Fruit fly (Drosophila melanogaster): ENCODE data around the gene Hez.

Hez gene

dm6 chr3L:9846577-9847342 is 47.8 kb downstream of the Hez start (continued):
- TF ChIP-seq Sox15 (GFP tag; optimal IDR thresholded peaks at IDR 0.05) (no peak), Gug (GFP tag; IDR thresholded peaks at IDR 0.05) (no peak), Sox102F (GFP tag; optimal IDR thresholded peaks at IDR 0.05) (no peak), lz (GFP tag; optimal IDR thresholded peaks at IDR 0.05) (no peak), eg (GFP tag; IDR thresholded peaks at IDR 0.05) (0 out of 3 replicates have a peak, but pooled peaks have one; percentile 34), net (GFP tag; optimal IDR thresholded peaks at IDR 0.05) (no peak)

dm6 chr3L:9845980-9846538 is 48.5 kb downstream of the Hez start:
- no peak for TF ChIP-seq CG6163 (GFP tag; IDR thresholded peaks at IDR 0.05)
- no peak for TF ChIP-seq CG10669 (GFP tag; optimal IDR thresholded peaks at IDR 0.05)
- TF ChIP-seq Eip78C (GFP tag), result no peak
- no peak for TF ChIP-seq fd59A (GFP tag; optimal IDR thresholded peaks at IDR 0.05)
- TF ChIP-seq fd85E (GFP tag; optimal IDR thresholded peaks at IDR 0.05), result no peak
- no peak for TF ChIP-seq CG8632 (GFP tag; optimal IDR thresholded peaks at IDR 0.05)
- no peak for TF ChIP-seq salr (GFP tag; optimal IDR thresholded peaks at IDR 0.05)
- TF ChIP-seq svp (GFP tag), result no peak
- no peak for TF ChIP-seq CG3919 (GFP tag; optimal IDR thresholded peaks at IDR 0.05)

All from whole organism, prepupa.